Worm (Caenorhabditis elegans): ENCODE data around the gene pes-9.

Gene pes-9

ce11 chrV:14603755-14604154 lies 6.9 kb upstream of the pes-9 start:
- no peak for TF ChIP-seq crh-2 (tag; optimal IDR thresholded peaks at IDR 0.05)
- peak; percentile 56 for TF ChIP-seq mab-5 (tag; optimal IDR thresholded peaks at IDR 0.05)
- no peak for TF ChIP-seq ZK546.5 (tag; optimal IDR thresholded peaks at IDR 0.05)
- TF ChIP-seq skn-1 (tag; optimal IDR thresholded peaks at IDR 0.05): no peak
- peak in 1 of 2 experiments; percentile 11 for TF ChIP-seq lsy-2 (tag; optimal IDR thresholded peaks at IDR 0.05)

DNA sequence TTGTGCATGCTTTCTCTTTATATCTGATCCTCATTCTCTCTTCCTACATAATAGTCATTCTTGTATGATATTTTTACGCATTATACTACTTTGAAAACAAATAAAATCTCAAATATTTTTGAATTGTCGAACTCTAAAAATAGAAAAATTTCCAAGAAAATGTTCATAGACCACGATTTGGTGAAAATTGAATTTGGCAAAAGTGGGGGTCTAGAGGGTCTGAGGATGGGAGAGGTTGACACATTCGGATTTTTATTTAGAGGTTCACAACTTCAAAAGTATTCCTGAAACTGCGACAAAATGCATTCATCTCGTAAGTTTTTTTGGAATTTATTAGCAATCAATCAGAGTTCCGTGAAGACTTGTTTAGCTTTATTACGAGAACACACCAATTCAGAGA lies 3.1 kb upstream of the pes-9 start, which contains the start of gene glb-22:
TSS of gene glb-22 (plus strand) at position 301 of the 400 bp plus-strand sequence.
- no peak for TF ChIP-seq mbf-1 (tag; optimal IDR thresholded peaks at IDR 0.05)
- TF ChIP-seq nhr-11 (tag; optimal IDR thresholded peaks at IDR 0.05): no peak
- no peak for TF ChIP-seq ceh-16 (tag; optimal IDR thresholded peaks at IDR 0.05)
- no peak for TF ChIP-seq nhr-23 (tag; optimal IDR thresholded peaks at IDR 0.05)
- TF ChIP-seq nhr-129 (tag; optimal IDR thresholded peaks at IDR 0.05): no peak
- no peak for TF ChIP-seq unc-55 (GFP tag; optimal IDR thresholded peaks at IDR 0.05)

DNA sequence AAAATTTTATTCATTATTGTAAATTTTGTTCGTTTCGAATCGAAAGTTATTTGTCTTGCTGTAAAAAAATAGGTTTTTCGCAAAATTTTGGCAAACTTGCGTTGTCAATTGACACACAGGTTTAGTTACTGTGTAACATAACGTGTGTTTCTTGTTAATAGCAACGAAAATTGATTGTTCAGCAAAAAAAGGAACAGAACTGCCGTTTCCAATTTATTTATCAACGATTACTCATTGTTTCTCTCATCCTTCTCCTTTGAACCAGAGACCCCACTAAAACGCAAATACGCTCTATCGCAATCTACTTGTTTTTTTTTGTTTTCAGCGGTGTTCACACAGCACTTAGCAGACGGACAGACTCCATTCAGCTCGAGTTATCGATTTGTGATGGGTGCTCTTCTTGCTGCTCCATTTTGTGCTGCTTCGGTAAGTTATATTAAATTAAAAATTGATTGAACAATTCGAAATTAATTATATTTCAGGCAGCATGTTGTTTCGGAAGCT lies 899 bp upstream of the pes-9 start, which contains the start of gene R11H6.2:
TSS of gene R11H6.2 (plus strand) at position 326 of the 504 bp plus-strand sequence.
- TF ChIP-seq sem-4 (tag; optimal IDR thresholded peaks at IDR 0.05): no peak
- no peak for TF ChIP-seq ztf-11 (tag; optimal IDR thresholded peaks at IDR 0.05)
- peak in 1 of 2 experiments; percentile 53 for TF ChIP-seq lsy-2 (tag; optimal IDR thresholded peaks at IDR 0.05)
- TF ChIP-seq fos-1 (tag; optimal IDR thresholded peaks at IDR 0.05): peak; percentile 58
- TF ChIP-seq nhr-237 (tag; optimal IDR thresholded peaks at IDR 0.05): no peak
- TF ChIP-seq elt-3 (tag; optimal IDR thresholded peaks at IDR 0.05): no peak
- peak; percentile 12 for TF ChIP-seq sma-3 (GFP tag; optimal IDR thresholded peaks at IDR 0.05)
- TF ChIP-seq dmd-4 (tag; optimal IDR thresholded peaks at IDR 0.05): no peak
- peak; percentile 60 for TF ChIP-seq nhr-129 (tag; optimal IDR thresholded peaks at IDR 0.05)
- no peak for TF ChIP-seq blmp-1 (tag; optimal IDR thresholded peaks at IDR 0.05; ENCODE audit: insufficient read depth)
- no peak for TF ChIP-seq snpc-4 (tag; optimal IDR thresholded peaks at IDR 0.05)
- TF ChIP-seq unc-55 (GFP tag; optimal IDR thresholded peaks at IDR 0.05): peak; percentile 67
- no peak for TF ChIP-seq mdl-1 (tag; optimal IDR thresholded peaks at IDR 0.05)
- TF ChIP-seq nhr-12 (tag; optimal IDR thresholded peaks at IDR 0.05): no peak
- TF ChIP-seq nhr-10 (tag; optimal IDR thresholded peaks at IDR 0.05): no peak
- TF ChIP-seq peb-1 (tag; optimal IDR thresholded peaks at IDR 0.05): no peak
- peak; percentile 77 for TF ChIP-seq C34F6.9 (tag; optimal IDR thresholded peaks at IDR 0.05)
- TF ChIP-seq aly-2 (tag; optimal IDR thresholded peaks at IDR 0.05): no peak
- no peak for TF ChIP-seq unc-62 (GFP tag; optimal IDR thresholded peaks at IDR 0.05)

DNA sequence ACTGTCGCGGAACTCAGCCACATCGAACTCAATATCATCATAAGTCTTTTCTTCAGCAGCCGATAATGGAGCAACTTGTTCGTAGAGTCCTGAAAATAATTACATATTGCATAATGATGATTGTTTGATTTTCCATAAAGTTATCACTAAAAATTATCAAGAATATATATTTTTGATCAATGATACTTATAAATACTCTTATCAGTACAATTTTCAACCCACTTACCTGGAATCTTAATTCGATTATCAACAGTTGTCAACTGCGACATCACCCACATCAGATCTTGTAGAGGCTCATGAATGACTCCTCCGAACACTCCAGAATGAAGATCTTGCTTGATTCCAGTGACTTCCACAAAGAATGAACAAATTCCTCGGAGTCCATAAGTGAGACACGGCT lies 850 bp downstream of the pes-9 start:
- TF ChIP-seq nhr-12 (tag; optimal IDR thresholded peaks at IDR 0.05) (no peak), lin-11 (tag; optimal IDR thresholded peaks at IDR 0.05) (no peak), ztf-1 (GFP tag; conservative IDR thresholded peaks at IDR 0.05) (no peak), nhr-77 (tag; optimal IDR thresholded peaks at IDR 0.05) (no peak), fos-1 (tag; optimal IDR thresholded peaks at IDR 0.05) (peak; percentile 53), Y55F3AM.14 (GFP tag; optimal IDR thresholded peaks at IDR 0.05) (no peak), nhr-21 (tag; optimal IDR thresholded peaks at IDR 0.05) (no peak)

- no peak for TF ChIP-seq nhr-129 (tag; optimal IDR thresholded peaks at IDR 0.05)
- TF ChIP-seq ceh-16 (tag; optimal IDR thresholded peaks at IDR 0.05): no peak
Observed at ce11 chrV:14594943-14595342, 1.9 kb downstream of the pes-9 start.

DNA sequence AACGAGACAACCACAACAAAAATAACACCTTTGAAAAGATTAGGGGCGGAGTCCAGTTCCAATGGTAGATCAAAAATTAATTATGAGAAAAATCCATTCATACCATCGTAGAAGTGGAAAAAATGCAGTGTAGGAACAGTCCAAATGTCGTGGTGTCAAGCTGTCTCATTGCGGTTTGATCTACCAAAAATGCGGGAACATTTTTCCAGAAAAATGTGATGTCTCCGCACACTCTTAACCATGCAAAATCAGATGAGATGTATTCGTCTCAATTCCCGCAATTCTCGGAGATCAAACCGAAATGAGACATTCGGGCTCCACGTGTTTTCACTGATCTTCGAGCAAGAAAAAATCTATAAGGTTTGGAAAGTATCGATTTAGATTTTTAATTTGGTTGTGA lies 2.7 kb downstream of the pes-9 start:
- TF ChIP-seq zag-1 (tag; optimal IDR thresholded peaks at IDR 0.05) (no peak), lsy-2 (tag; optimal IDR thresholded peaks at IDR 0.05) (no peak), Y55F3AM.14 (GFP tag; optimal IDR thresholded peaks at IDR 0.05) (no peak), ama-1 (optimal IDR thresholded peaks at IDR 0.05) (no peak), ZK546.5 (tag; optimal IDR thresholded peaks at IDR 0.05) (no peak), sma-3 (GFP tag; optimal IDR thresholded peaks at IDR 0.05) (no peak), lin-39 (tag; optimal IDR thresholded peaks at IDR 0.05) (no peak), mdl-1 (tag; optimal IDR thresholded peaks at IDR 0.05) (no peak), F13H6.1 (tag; optimal IDR thresholded peaks at IDR 0.05) (no peak), unc-39 (tag; optimal IDR thresholded peaks at IDR 0.05) (no peak), blmp-1 (tag; optimal IDR thresholded peaks at IDR 0.05; ENCODE audit: insufficient read depth) (no peak), skn-1 (tag; optimal IDR thresholded peaks at IDR 0.05) (no peak), nhr-11 (tag; optimal IDR thresholded peaks at IDR 0.05) (no peak)

All from whole organism, L2 larva.